Worm (Caenorhabditis elegans) whole organism, L4 larva: Measurements from ENCODE around the gene cnc-7.

ENCODE experiments used
- D1046.2 ChIP-seq: fragments of 200-800 bp; sonication (Bioruptor generic); IDR thresholded peaks from 2 replicates; pipeline ENCODE4 v1.3.6; 2022; ENCODE audit warnings: missing genetic modification characterization, missing compliant biosample characterization
- F37D6.2 ChIP-seq: sonication (generic microtip); optimal IDR thresholded peaks from 2 replicates; lab custom pipeline; 2016; ENCODE audit warnings: mild to moderate bottlenecking, missing genetic modification characterization, missing compliant biosample characterization
- F49E8.2 ChIP-seq: sonication (generic microtip); optimal IDR thresholded peaks from 2 replicates; lab custom pipeline; 2016; ENCODE audit warnings: missing compliant biosample characterization, mild to moderate bottlenecking, missing genetic modification characterization, borderline replicate concordance
- R02D3.7 ChIP-seq: fragments of 150-350 bp; sonication (generic microtip); optimal IDR thresholded peaks from 3 replicates; lab custom pipeline; 2014; ENCODE audit warnings: missing biosample characterization, missing genetic modification characterization
- T26A8.4 ChIP-seq: fragments of 200-800 bp; sonication (Bioruptor generic); IDR thresholded peaks from 2 replicates; pipeline ENCODE4 v1.3.6; 2022; ENCODE audit warnings: missing genetic modification characterization, missing compliant biosample characterization
- Y105C5A.15 ChIP-seq: fragments of 200-800 bp; sonication (Bioruptor generic); IDR thresholded peaks from 2 replicates; pipeline ENCODE4 v1.3.6; 2022; ENCODE audit warnings: missing genetic modification characterization, missing compliant biosample characterization
- Y48G9A.11 ChIP-seq: fragments of 200-800 bp; sonication (Bioruptor generic); IDR thresholded peaks from 2 replicates; pipeline ENCODE4 v1.3.6; 2022; ENCODE audit warnings: missing genetic modification reagents, missing genetic modification characterization, missing compliant biosample characterization
- Y5F2A.4 ChIP-seq: fragments of 200-800 bp; sonication (Bioruptor generic); optimal IDR thresholded peaks from 2 replicates; lab custom pipeline; 2018; ENCODE audit warnings: mild to moderate bottlenecking, missing genetic modification characterization, missing compliant biosample characterization
- ZK546.5 ChIP-seq, 2 experiments: sonication (generic microtip); optimal IDR thresholded peaks; 2 replicates each; lab custom pipeline; 2017; ENCODE audit warnings: missing biosample characterization in 2 of 2, missing genetic modification characterization in 2 of 2
- ama-1 ChIP-seq: fragments of 150-350 bp; optimal IDR thresholded peaks from 2 replicates; lab custom pipeline; 2014; ENCODE audit warnings: inconsistent platforms, mixed read lengths
- attf-4 ChIP-seq: sonication (generic microtip); optimal IDR thresholded peaks from 3 replicates; lab custom pipeline; 2017; ENCODE audit warnings: missing biosample characterization, missing genetic modification characterization
- ceh-62 ChIP-seq: sonication (generic microtip); optimal IDR thresholded peaks from 2 replicates; lab custom pipeline; 2017; ENCODE audit warnings: missing biosample characterization, missing genetic modification characterization
- ceh-82 ChIP-seq: sonication (generic microtip); optimal IDR thresholded peaks from 2 replicates; lab custom pipeline; 2017; ENCODE audit warnings: missing biosample characterization, missing genetic modification characterization
- ctbp-1 ChIP-seq: fragments of 200-800 bp; sonication (Bioruptor generic); IDR thresholded peaks from 2 replicates; pipeline ENCODE4 v1.3.6; 2022; ENCODE audit warnings: missing genetic modification reagents, missing genetic modification characterization, missing compliant biosample characterization
- daf-16 ChIP-seq, 3 experiments: sonication (generic microtip); optimal IDR thresholded peaks; 2 replicates each; lab custom pipeline; 2016 to 2017; ENCODE audit warnings: missing genetic modification characterization in 3 of 3, missing genetic modification reagents in 3 of 3, mild to moderate bottlenecking in 2 of 3, missing compliant biosample characterization in 2 of 3, missing biosample characterization in 1 of 3, moderate library complexity in 1 of 3
- dmd-6 ChIP-seq: fragments of 200-800 bp; sonication (Bioruptor generic); IDR thresholded peaks from 2 replicates; pipeline ENCODE4 v1.3.6; 2022; ENCODE audit warnings: missing genetic modification reagents, missing genetic modification characterization, missing compliant biosample characterization
- duxl-1 ChIP-seq: sonication (generic microtip); optimal IDR thresholded peaks from 2 replicates; lab custom pipeline; 2016; ENCODE audit warnings: mild to moderate bottlenecking, missing genetic modification characterization, moderate library complexity, missing compliant biosample characterization; ENCODE audit not compliant: poor library complexity
- egl-43 ChIP-seq: fragments of 200-800 bp; sonication (Bioruptor generic); IDR thresholded peaks from 2 replicates; pipeline ENCODE4 v1.3.6; 2022; ENCODE audit warnings: missing genetic modification reagents, missing genetic modification characterization, missing compliant biosample characterization
- fos-1 ChIP-seq: fragments of 150-350 bp; optimal IDR thresholded peaks from 2 replicates; lab custom pipeline; 2014; ENCODE audit warnings: missing biosample characterization, missing genetic modification characterization
- gei-8 ChIP-seq: fragments of 200-800 bp; sonication (Bioruptor generic); optimal IDR thresholded peaks from 2 replicates; lab custom pipeline; 2018; ENCODE audit warnings: mild to moderate bottlenecking, missing genetic modification characterization, missing compliant biosample characterization
- hif-1 ChIP-seq, 2 experiments: sonication (generic microtip); optimal IDR thresholded peaks; 2 replicates each; lab custom pipeline; 2016 to 2017; ENCODE audit warnings: missing compliant biosample characterization in 2 of 2, missing genetic modification characterization in 2 of 2, missing genetic modification reagents in 2 of 2, missing genotype in 2 of 2, mild to moderate bottlenecking in 1 of 2
- hmg-1.1 ChIP-seq: fragments of 200-800 bp; sonication (Bioruptor generic); IDR thresholded peaks from 2 replicates; pipeline ENCODE4 v1.3.6; 2022; ENCODE audit warnings: missing genetic modification reagents, missing genetic modification characterization, missing compliant biosample characterization
- jun-1 ChIP-seq: fragments of 150-350 bp; optimal IDR thresholded peaks from 2 replicates; lab custom pipeline; 2014; ENCODE audit warnings: missing biosample characterization, missing genetic modification reagents, missing genetic modification characterization
- lim-7 ChIP-seq: fragments of 200-800 bp; sonication (Bioruptor generic); IDR thresholded peaks from 2 replicates; pipeline ENCODE4 v1.3.6; 2022; ENCODE audit warnings: missing genetic modification characterization, missing compliant biosample characterization
- lin-1 ChIP-seq: fragments of 200-800 bp; sonication (Bioruptor generic); IDR thresholded peaks from 2 replicates; pipeline ENCODE4 v1.3.6; 2022; ENCODE audit warnings: missing genetic modification reagents, missing genetic modification characterization, missing compliant biosample characterization
- lin-13 ChIP-seq: fragments of 150-350 bp; optimal IDR thresholded peaks from 2 replicates; lab custom pipeline; 2014; ENCODE audit warnings: missing biosample characterization, missing genetic modification reagents, missing genetic modification characterization
- lin-29 ChIP-seq: fragments of 200-800 bp; sonication (Bioruptor generic); IDR thresholded peaks from 2 replicates; pipeline ENCODE4 v1.3.6; 2022; ENCODE audit warnings: missing genetic modification reagents, missing genetic modification characterization, missing compliant biosample characterization
- lin-39 ChIP-seq: fragments of 150-350 bp; optimal IDR thresholded peaks from 2 replicates; lab custom pipeline; 2014; ENCODE audit warnings: missing biosample characterization, missing genetic modification reagents, missing genetic modification characterization
- madf-5 ChIP-seq, 2 experiments: fragments of 200-800 bp; sonication (Bioruptor generic); IDR thresholded peaks; 2 replicates each; pipeline ENCODE4 v1.3.6; 2022; ENCODE audit warnings: missing compliant biosample characterization in 2 of 2, missing genetic modification characterization in 2 of 2
- madf-9 ChIP-seq: fragments of 200-800 bp; sonication (Bioruptor generic); conservative IDR thresholded peaks from 2 replicates; pipeline ENCODE4 v1.3.6; 2022; ENCODE audit warnings: missing genetic modification reagents, missing genetic modification characterization, missing compliant biosample characterization
- mdl-1 ChIP-seq, 2 experiments: fragments of 150-350 bp in 1 of 2; sonication (generic microtip) in 1 of 2; optimal IDR thresholded peaks; 2 replicates each; lab custom pipeline; 2014 to 2017; ENCODE audit warnings: missing biosample characterization in 2 of 2, missing genetic modification characterization in 2 of 2
- mep-1 ChIP-seq: fragments of 150-350 bp; sonication (generic microtip); optimal IDR thresholded peaks from 3 replicates; lab custom pipeline; 2014; ENCODE audit warnings: missing biosample characterization, missing genetic modification characterization
- mes-2 ChIP-seq: sonication (generic microtip); optimal IDR thresholded peaks from 2 replicates; lab custom pipeline; 2016; ENCODE audit warnings: missing genotype, mild to moderate bottlenecking, missing genetic modification characterization, missing compliant biosample characterization; ENCODE audit not compliant: poor library complexity, severe bottlenecking
- nhr-11 ChIP-seq: fragments of 150-350 bp; optimal IDR thresholded peaks from 2 replicates; lab custom pipeline; 2014; ENCODE audit warnings: missing biosample characterization, missing genetic modification characterization
- nhr-111 ChIP-seq: fragments of 200-800 bp; sonication (Bioruptor generic); optimal IDR thresholded peaks from 2 replicates; lab custom pipeline; 2018; ENCODE audit warnings: mild to moderate bottlenecking, missing genetic modification characterization, missing compliant biosample characterization
- nhr-25 ChIP-seq: sonication (generic microtip); optimal IDR thresholded peaks from 2 replicates; lab custom pipeline; 2017; ENCODE audit warnings: missing genetic modification characterization, mild to moderate bottlenecking, missing compliant biosample characterization, antibody characterized with exemption, moderate library complexity, borderline replicate concordance; ENCODE audit not compliant: insufficient read depth
- nhr-42 ChIP-seq: fragments of 200-800 bp; sonication (Bioruptor generic); IDR thresholded peaks from 2 replicates; pipeline ENCODE4 v1.3.6; 2022; ENCODE audit warnings: missing genetic modification characterization, missing compliant biosample characterization
- nhr-77 ChIP-seq: fragments of 150-350 bp; optimal IDR thresholded peaks from 2 replicates; lab custom pipeline; 2014; ENCODE audit warnings: missing biosample characterization, missing genetic modification characterization
- pha-4 ChIP-seq, 2 experiments: fragments of 150-350 bp in 1 of 2; fragments of 200-800 bp in 1 of 2; sonication (Bioruptor generic) in 1 of 2; IDR thresholded peaks in 1 of 2; optimal IDR thresholded peaks in 1 of 2; 2 replicates each; pipeline versions ENCODE4 v1.3.6 to Lab custom; 2014 to 2022; ENCODE audit warnings: missing genetic modification characterization in 2 of 2, missing genetic modification reagents in 2 of 2, missing biosample characterization in 1 of 2, missing compliant biosample characterization in 1 of 2
- pqm-1 ChIP-seq: sonication (generic microtip); optimal IDR thresholded peaks from 2 replicates; lab custom pipeline; 2017; ENCODE audit warnings: missing biosample characterization, missing genetic modification characterization
- rbr-2 ChIP-seq: sonication (generic microtip); optimal IDR thresholded peaks from 2 replicates; lab custom pipeline; 2016; ENCODE audit warnings: missing genotype, missing genetic modification characterization, missing compliant biosample characterization
- sdz-12 ChIP-seq: fragments of 200-800 bp; sonication (Bioruptor generic); optimal IDR thresholded peaks from 2 replicates; lab custom pipeline; 2018; ENCODE audit warnings: mild to moderate bottlenecking, missing genetic modification characterization, missing compliant biosample characterization
- snpc-4 ChIP-seq: fragments of 150-350 bp; optimal IDR thresholded peaks from 2 replicates; lab custom pipeline; 2014; ENCODE audit warnings: missing biosample characterization, missing genetic modification characterization
- unc-130 ChIP-seq: sonication (generic microtip); optimal IDR thresholded peaks from 2 replicates; lab custom pipeline; 2016; ENCODE audit warnings: missing genetic modification reagents, missing genetic modification characterization, missing compliant biosample characterization
- unc-39 ChIP-seq: sonication (generic microtip); optimal IDR thresholded peaks from 2 replicates; lab custom pipeline; 2017; ENCODE audit warnings: missing biosample characterization, missing genetic modification characterization
- unc-62 ChIP-seq, 3 experiments: fragments of 150-350 bp in 1 of 3; sonication (generic microtip); optimal IDR thresholded peaks in 2 of 3; peaks in 1 of 3; 1 replicate in 1 of 3; 2 replicates in 2 of 3; lab custom pipeline; 2014 to 2017; ENCODE audit warnings: missing biosample characterization in 3 of 3, missing genetic modification characterization in 3 of 3, missing genetic modification reagents in 3 of 3, missing genotype in 1 of 3
- vab-7 ChIP-seq: fragments of 200-800 bp; sonication (Bioruptor generic); IDR thresholded peaks from 2 replicates; pipeline ENCODE4 v1.3.6; 2022; ENCODE audit warnings: missing genetic modification reagents, missing genetic modification characterization, missing compliant biosample characterization
- zfp-2 ChIP-seq: sonication (generic microtip); optimal IDR thresholded peaks from 2 replicates; lab custom pipeline; 2016; ENCODE audit warnings: mild to moderate bottlenecking, missing genetic modification characterization, missing compliant biosample characterization
- zfp-3 ChIP-seq: fragments of 200-800 bp; sonication (Bioruptor generic); conservative IDR thresholded peaks from 2 replicates; pipeline ENCODE4 v1.3.6; 2022; ENCODE audit warnings: missing genetic modification reagents, missing genetic modification characterization, missing compliant biosample characterization
- ztf-11 ChIP-seq: fragments of 150-350 bp; optimal IDR thresholded peaks from 2 replicates; lab custom pipeline; 2014; ENCODE audit warnings: missing biosample characterization, missing genetic modification characterization

Gene cnc-7

DNA sequence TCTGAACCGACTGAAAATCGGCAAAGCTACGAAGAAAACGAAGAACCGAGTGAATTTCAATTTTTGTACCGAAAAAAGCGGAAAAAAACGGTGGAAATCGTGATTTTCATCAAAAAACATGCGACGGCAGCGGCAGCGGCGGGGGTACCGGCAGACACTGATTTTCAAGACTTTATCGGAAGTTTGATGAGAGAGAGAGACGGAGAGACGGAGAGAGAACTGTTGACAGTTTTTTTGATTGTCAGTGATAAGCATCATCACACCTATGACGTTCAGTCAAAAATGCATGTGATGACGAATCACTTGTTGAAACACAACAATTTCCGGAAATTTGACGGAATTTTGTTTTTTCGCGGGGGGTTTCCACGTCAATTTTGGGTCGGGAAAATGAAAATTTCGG lies 19.6 kb downstream of the cnc-7 start (continued):
- no peak for TF ChIP-seq nhr-111 (GFP tag; lab: Kevin White, UChicago)
- no peak for TF ChIP-seq snpc-4 (tag; lab: Kevin White, UChicago)
- TF ChIP-seq nhr-42 (GFP tag; lab: Robert Waterston, UW) = no peak
- peak; percentile 13 to 52 for TF ChIP-seq hif-1 (tag; optimal IDR thresholded peaks at IDR 0.05; lab: Kevin White, UChicago)
- TF ChIP-seq Y48G9A.11 = no peak
- TF ChIP-seq unc-62 (GFP tag; optimal IDR thresholded peaks at IDR 0.05 in 1 of 2; lab: Kevin White, UChicago) = no peak
- TF ChIP-seq unc-62 (tag; optimal IDR thresholded peaks at IDR 0.05; lab: Kevin White, UChicago) = no peak
- TF ChIP-seq zfp-2 = no peak
- no peak for TF ChIP-seq vab-7 (GFP tag; lab: Robert Waterston, UW)
- no peak for TF ChIP-seq hmg-1.1 (GFP tag; lab: Robert Waterston, UW)
- TF ChIP-seq R02D3.7 (tag; lab: Kevin White, UChicago) = no peak
- no peak for TF ChIP-seq daf-16 (GFP tag; optimal IDR thresholded peaks at IDR 0.05; lab: Kevin White, UChicago)
- TF ChIP-seq daf-16 (tag; optimal IDR thresholded peaks at IDR 0.05; lab: Kevin White, UChicago) = peak; percentile 91
- no peak for TF ChIP-seq lim-7 (GFP tag; lab: Robert Waterston, UW)
- TF ChIP-seq gei-8 (GFP tag; lab: Kevin White, UChicago) = no peak
- TF ChIP-seq nhr-77 (tag; lab: Kevin White, UChicago) = peak; percentile 42
- no peak for TF ChIP-seq F37D6.2 (tag; lab: Kevin White, UChicago)
- no peak for TF ChIP-seq ceh-82
- TF ChIP-seq mes-2 (tag; lab: Kevin White, UChicago) = no peak
- no peak for TF ChIP-seq ctbp-1 (GFP tag; lab: Robert Waterston, UW)
- TF ChIP-seq ztf-11 (tag; lab: Kevin White, UChicago) = no peak
- TF ChIP-seq ama-1 (lab: Kevin White, UChicago) = peak; percentile 92
- TF ChIP-seq fos-1 = no peak
- no peak for TF ChIP-seq nhr-11 (tag; lab: Kevin White, UChicago)
- TF ChIP-seq zfp-3 (GFP tag; lab: Robert Waterston, UW) = no peak
- TF ChIP-seq lin-13 (GFP tag; lab: Kevin White, UChicago) = peak; percentile 63
- no peak for TF ChIP-seq madf-9 (GFP tag; lab: Robert Waterston, UW)
- no peak for TF ChIP-seq lin-29 (GFP tag; lab: Robert Waterston, UW)
- no peak for TF ChIP-seq F49E8.2 (tag; lab: Kevin White, UChicago)
- no peak for TF ChIP-seq ZK546.5 (tag; optimal IDR thresholded peaks at IDR 0.05; lab: Kevin White, UChicago)
- TF ChIP-seq egl-43 (GFP tag; lab: Robert Waterston, UW) = no peak
- peak; percentile 47 for TF ChIP-seq pqm-1 (tag; lab: Kevin White, UChicago)
- no peak for TF ChIP-seq attf-4 (tag; lab: Kevin White, UChicago)
- no peak for TF ChIP-seq unc-39 (tag; lab: Kevin White, UChicago)
- no peak for TF ChIP-seq unc-130 (GFP tag; lab: Kevin White, UChicago)
- TF ChIP-seq D1046.2 (GFP tag; lab: Robert Waterston, UW) = no peak
- TF ChIP-seq madf-5 (GFP tag; IDR thresholded peaks at IDR 0.05; lab: Robert Waterston, UW) = no peak
- no peak for TF ChIP-seq Y5F2A.4
- no peak for TF ChIP-seq rbr-2 (tag; lab: Kevin White, UChicago)
- no peak for TF ChIP-seq duxl-1 (tag; lab: Kevin White, UChicago)
- no peak for TF ChIP-seq jun-1 (tag; lab: Kevin White, UChicago)
- no peak for TF ChIP-seq nhr-25
- no peak for TF ChIP-seq ceh-62 (tag; lab: Kevin White, UChicago)
- 0 out of 2 replicates have a peak, but pooled peaks have one; percentile 26 for TF ChIP-seq T26A8.4
- TF ChIP-seq lin-39 (tag; lab: Kevin White, UChicago) = no peak
- TF ChIP-seq lin-1 (GFP tag; lab: Robert Waterston, UW) = peak; percentile 95
- TF ChIP-seq pha-4 (GFP tag; IDR thresholded peaks at IDR 0.05; lab: Robert Waterston, UW) = no peak
- TF ChIP-seq pha-4 (tag; optimal IDR thresholded peaks at IDR 0.05; lab: Kevin White, UChicago) = no peak
- TF ChIP-seq mep-1 (tag; lab: Kevin White, UChicago) = no peak
- TF ChIP-seq mdl-1 (tag; optimal IDR thresholded peaks at IDR 0.05; lab: Kevin White, UChicago) = peak in 1 of 2 experiments; percentile 46
- TF ChIP-seq Y105C5A.15 (GFP tag; lab: Robert Waterston, UW) = no peak
- TF ChIP-seq sdz-12 (GFP tag; lab: Kevin White, UChicago) = no peak
- peak; percentile 97 for TF ChIP-seq dmd-6 (GFP tag; lab: Robert Waterston, UW)
